Fruit fly (Drosophila melanogaster): ENCODE results near the gene Stip1.

The Stip1 gene

DNA sequence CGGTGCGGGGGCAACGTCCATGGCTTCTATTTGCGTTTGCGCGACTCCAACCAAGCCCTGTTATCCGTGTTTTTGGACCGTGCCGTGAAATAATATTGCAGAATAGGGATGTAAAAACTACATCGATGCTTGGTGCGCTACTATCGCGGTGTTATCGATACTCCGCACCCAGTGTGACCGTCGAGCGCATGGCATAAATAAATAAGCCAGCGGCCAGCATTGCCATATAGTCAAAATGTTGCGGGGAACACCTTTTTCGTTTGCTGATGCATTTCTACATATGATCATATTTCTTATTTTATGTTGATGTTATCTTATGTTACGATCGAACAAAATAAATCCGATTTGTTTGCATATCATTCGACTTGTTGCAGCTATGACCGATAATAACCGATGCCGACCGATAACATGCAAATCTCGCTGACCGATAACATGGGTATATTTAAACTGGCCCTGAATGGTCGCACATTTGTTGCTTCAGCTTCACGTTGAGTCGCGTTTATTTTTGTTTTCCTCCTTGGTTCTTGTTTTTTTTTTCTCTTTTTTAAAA lies 17.7 kb upstream of the Stip1 start, which contains the start of gene smo (continued):
- peak; percentile 32 for TF ChIP-seq gro (GFP tag; optimal IDR thresholded peaks at IDR 0.05)
- no peak for TF ChIP-seq CG14965 (GFP tag; optimal IDR thresholded peaks at IDR 0.05; ENCODE audit: borderline replicate concordance)
- no peak for TF ChIP-seq fd64A (GFP tag; optimal IDR thresholded peaks at IDR 0.05)
- TF ChIP-seq CG1529 (GFP tag; optimal IDR thresholded peaks at IDR 0.05) = no peak
- no peak for TF ChIP-seq CG10979 (tag; optimal IDR thresholded peaks at IDR 0.05)
- peak; percentile 50 for TF ChIP-seq CG18764 (GFP tag; optimal IDR thresholded peaks at IDR 0.05)
- no peak for TF ChIP-seq CG12744 (GFP tag; optimal IDR thresholded peaks at IDR 0.05)
- TF ChIP-seq Taf1 (GFP tag; IDR thresholded peaks at IDR 0.05) = no peak
- no peak for TF ChIP-seq E2f1 (GFP tag; IDR thresholded peaks at IDR 0.05)
- no peak for TF ChIP-seq CG14014 (GFP tag; IDR thresholded peaks at IDR 0.05)
- TF ChIP-seq CG11247 (GFP tag; IDR thresholded peaks at IDR 0.05) = no peak
- no peak for TF ChIP-seq H2.0 (GFP tag; IDR thresholded peaks at IDR 0.05)
- no peak for TF ChIP-seq gt (GFP tag; IDR thresholded peaks at IDR 0.05)
- TF ChIP-seq MESR4 (GFP tag; optimal IDR thresholded peaks at IDR 0.05) = peak; percentile 67
- TF ChIP-seq esg (GFP tag; conservative IDR thresholded peaks at IDR 0.05) = no peak
- TF ChIP-seq CG10267 (tag; optimal IDR thresholded peaks at IDR 0.05) = peak; percentile 67
- TF ChIP-seq CG11696 (GFP tag; IDR thresholded peaks at IDR 0.05) = no peak
- peak; percentile 29 for TF ChIP-seq Chrac-16 (GFP tag; optimal IDR thresholded peaks at IDR 0.05)
- TF ChIP-seq CG11093 (GFP tag; IDR thresholded peaks at IDR 0.05) = no peak
- peak; percentile 42 for TF ChIP-seq pum (GFP tag; optimal IDR thresholded peaks at IDR 0.05)
- TF ChIP-seq CG9797 (GFP tag; optimal IDR thresholded peaks at IDR 0.05) = peak; percentile 96
- peak; percentile 34 for TF ChIP-seq disco-r (GFP tag; optimal IDR thresholded peaks at IDR 0.05)
- TF ChIP-seq gce (GFP tag; IDR thresholded peaks at IDR 0.05) = no peak
- no peak for TF ChIP-seq az2 (GFP tag; optimal IDR thresholded peaks at IDR 0.05)
- peak; percentile 69 for TF ChIP-seq p53 (GFP tag; optimal IDR thresholded peaks at IDR 0.05)
- no peak for TF ChIP-seq CG33557 (GFP tag; optimal IDR thresholded peaks at IDR 0.05)
- TF ChIP-seq tap (tag; optimal IDR thresholded peaks at IDR 0.05) = no peak
- TF ChIP-seq CG6689 (GFP tag; IDR thresholded peaks at IDR 0.05) = no peak
- peak; percentile 92 for TF ChIP-seq scrt (GFP tag; optimal IDR thresholded peaks at IDR 0.05)
- peak; percentile 14 for TF ChIP-seq nerfin-1 (tag; optimal IDR thresholded peaks at IDR 0.05)
- peak; percentile 22 for TF ChIP-seq Camta (GFP tag; optimal IDR thresholded peaks at IDR 0.05)
- peak; percentile 44 for TF ChIP-seq slou (GFP tag; optimal IDR thresholded peaks at IDR 0.05)
- TF ChIP-seq CG7556 (GFP tag; optimal IDR thresholded peaks at IDR 0.05) = no peak
- peak; percentile 38 for TF ChIP-seq CG15696 (tag; optimal IDR thresholded peaks at IDR 0.05)
- TF ChIP-seq sqz (GFP tag; optimal IDR thresholded peaks at IDR 0.05) = no peak
- TF ChIP-seq ase (GFP tag; IDR thresholded peaks at IDR 0.05) = no peak
- peak; percentile 10 for TF ChIP-seq CG1602 (GFP tag; optimal IDR thresholded peaks at IDR 0.05)
- peak; percentile 73 for TF ChIP-seq CG7963 (GFP tag; IDR thresholded peaks at IDR 0.05; ENCODE audit: partially characterized antibody)
- TF ChIP-seq CG10565 (GFP tag; optimal IDR thresholded peaks at IDR 0.05) = no peak
- TF ChIP-seq Gug (GFP tag; IDR thresholded peaks at IDR 0.05) = peak; percentile 9; the same call in 1 of the 4 replicates
- no peak for TF ChIP-seq CG6765 (GFP tag; optimal IDR thresholded peaks at IDR 0.05)
- peak; percentile 30 for TF ChIP-seq bab2 (GFP tag; optimal IDR thresholded peaks at IDR 0.05)
- TF ChIP-seq repo (GFP tag; optimal IDR thresholded peaks at IDR 0.05) = peak; percentile 42
- TF ChIP-seq GATAe (GFP tag; conservative IDR thresholded peaks at IDR 0.05) = no peak
- peak; percentile 95 for TF ChIP-seq gfzf (GFP tag; optimal IDR thresholded peaks at IDR 0.05)
- TF ChIP-seq Rx (GFP tag; IDR thresholded peaks at IDR 0.05) = no peak
- TF ChIP-seq kni (GFP tag; optimal IDR thresholded peaks at IDR 0.05) = no peak
- no peak for TF ChIP-seq Doc2 (GFP tag; IDR thresholded peaks at IDR 0.05)
- TF ChIP-seq gsb (GFP tag; IDR thresholded peaks at IDR 0.05) = no peak
- no peak for TF ChIP-seq CG4707 (GFP tag; optimal IDR thresholded peaks at IDR 0.05)
- TF ChIP-seq sna (GFP tag; IDR thresholded peaks at IDR 0.05; ENCODE audit: partially characterized antibody) = peak; percentile 76; the same call in 1 of the 2 replicates
- TF ChIP-seq sima (GFP tag; optimal IDR thresholded peaks at IDR 0.05) = no peak
